Fruit fly (Drosophila melanogaster): ENCODE data around the gene CG11594.
A peak's percentile ranks its signal among the peaks of the same experiment; 100 is the strongest.

CG11594 gene

dm6 chr3L:4000711-4001110 lies 25.1 kb downstream of the CG11594 start (continued):
- no peak for TF ChIP-seq spab (GFP tag; optimal IDR thresholded peaks at IDR 0.05)
- TF ChIP-seq acj6 (GFP tag; optimal IDR thresholded peaks at IDR 0.05), result peak; percentile 48
- peak; percentile 39 for TF ChIP-seq fd59A (GFP tag; optimal IDR thresholded peaks at IDR 0.05)
- TF ChIP-seq CG8632 (GFP tag; optimal IDR thresholded peaks at IDR 0.05), result peak; percentile 9
- TF ChIP-seq eg (GFP tag; IDR thresholded peaks at IDR 0.05), result no peak
- TF ChIP-seq pdm3 (GFP tag; optimal IDR thresholded peaks at IDR 0.05), result peak; percentile 22
- TF ChIP-seq Met (GFP tag; optimal IDR thresholded peaks at IDR 0.05), result no peak
- no peak for TF ChIP-seq CG6276 (GFP tag; optimal IDR thresholded peaks at IDR 0.05)
- TF ChIP-seq ss (GFP tag; optimal IDR thresholded peaks at IDR 0.05), result peak in 1 of 2 experiments; percentile 56

- TF ChIP-seq CG16779 (tag; optimal IDR thresholded peaks at IDR 0.05) (no peak), CG9139 (GFP tag; optimal IDR thresholded peaks at IDR 0.05) (no peak), Blimp-1 (GFP tag; optimal IDR thresholded peaks at IDR 0.05) (no peak), lz (GFP tag; optimal IDR thresholded peaks at IDR 0.05) (no peak), CG1621 (tag; optimal IDR thresholded peaks at IDR 0.05) (no peak), topi (GFP tag; optimal IDR thresholded peaks at IDR 0.05) (no peak), CG10631 (GFP tag; optimal IDR thresholded peaks at IDR 0.05) (no peak), Hr39 (GFP tag; optimal IDR thresholded peaks at IDR 0.05) (no peak), CG15336 (GFP tag; IDR thresholded peaks at IDR 0.05) (no peak), Hr38 (GFP tag; optimal IDR thresholded peaks at IDR 0.05) (no peak), CG8632 (GFP tag; optimal IDR thresholded peaks at IDR 0.05) (no peak), fd59A (GFP tag; optimal IDR thresholded peaks at IDR 0.05) (no peak), Smox (GFP tag; optimal IDR thresholded peaks at IDR 0.05) (no peak), CG34406 (GFP tag; optimal IDR thresholded peaks at IDR 0.05) (no peak)
Measured at dm6 chr3L:3995554-3995953, 30.3 kb downstream of the CG11594 start.

dm6 chr3L:3983466-3983946 lies 42.3 kb downstream of the CG11594 start, which contains the start of gene scrt:
Gene scrt, plus strand, starts transcription at chr3L:3983896.
- TF ChIP-seq svp (GFP tag), result peak; percentile 57
- TF ChIP-seq CG6163 (GFP tag; IDR thresholded peaks at IDR 0.05), result 0 out of 3 replicates have a peak, but pooled peaks have one; percentile 15
- TF ChIP-seq pdm3 (GFP tag; optimal IDR thresholded peaks at IDR 0.05), result no peak

- no peak for TF ChIP-seq net (GFP tag; optimal IDR thresholded peaks at IDR 0.05)
- TF ChIP-seq esn (GFP tag; optimal IDR thresholded peaks at IDR 0.05), result no peak
- no peak for TF ChIP-seq dsx (GFP tag; optimal IDR thresholded peaks at IDR 0.05; ENCODE audit: poor library complexity, severe bottlenecking)
- TF ChIP-seq CG8319 (GFP tag; optimal IDR thresholded peaks at IDR 0.05), result no peak
- TF ChIP-seq CG1621 (tag; optimal IDR thresholded peaks at IDR 0.05), result no peak
- TF ChIP-seq CG10669 (GFP tag; optimal IDR thresholded peaks at IDR 0.05), result no peak
- TF ChIP-seq eg (GFP tag; IDR thresholded peaks at IDR 0.05), result no peak
- TF ChIP-seq Eip78C (GFP tag), result no peak
- no peak for TF ChIP-seq CG4318 (GFP tag; optimal IDR thresholded peaks at IDR 0.05)
- no peak for TF ChIP-seq CG9139 (GFP tag; optimal IDR thresholded peaks at IDR 0.05)
- no peak for TF ChIP-seq acj6 (GFP tag; optimal IDR thresholded peaks at IDR 0.05)
- no peak for TF ChIP-seq achi (GFP tag; optimal IDR thresholded peaks at IDR 0.05)
- no peak for TF ChIP-seq CG8632 (GFP tag; optimal IDR thresholded peaks at IDR 0.05)
Measured at dm6 chr3L:3980027-3980426, 45.8 kb downstream of the CG11594 start.

dm6 chr3L:3978762-3979516 lies 46.9 kb downstream of the CG11594 start:
- TF ChIP-seq Blimp-1 (GFP tag; optimal IDR thresholded peaks at IDR 0.05) (no peak), Smox (GFP tag; optimal IDR thresholded peaks at IDR 0.05) (no peak), CG6163 (GFP tag; IDR thresholded peaks at IDR 0.05) (no peak), Hr38 (GFP tag; optimal IDR thresholded peaks at IDR 0.05) (no peak), CG34406 (GFP tag; optimal IDR thresholded peaks at IDR 0.05) (no peak), Eip75B (GFP tag; optimal IDR thresholded peaks at IDR 0.05) (no peak), achi (GFP tag; optimal IDR thresholded peaks at IDR 0.05) (no peak), lz (GFP tag; optimal IDR thresholded peaks at IDR 0.05) (no peak), CG15336 (GFP tag; IDR thresholded peaks at IDR 0.05) (no peak), CG4318 (GFP tag; optimal IDR thresholded peaks at IDR 0.05) (no peak), acj6 (GFP tag; optimal IDR thresholded peaks at IDR 0.05) (no peak), spab (GFP tag; optimal IDR thresholded peaks at IDR 0.05) (no peak), Hr4 (GFP tag; optimal IDR thresholded peaks at IDR 0.05) (no peak), topi (GFP tag; optimal IDR thresholded peaks at IDR 0.05) (no peak), Gug (GFP tag; IDR thresholded peaks at IDR 0.05) (no peak), ss (GFP tag; optimal IDR thresholded peaks at IDR 0.05) (no peak), CG32006 (GFP tag; optimal IDR thresholded peaks at IDR 0.05) (no peak), CG6792 (GFP tag; optimal IDR thresholded peaks at IDR 0.05) (no peak)
